1 worm cellular context compared by ENCODE assay signal in the genomic region with DNA sequence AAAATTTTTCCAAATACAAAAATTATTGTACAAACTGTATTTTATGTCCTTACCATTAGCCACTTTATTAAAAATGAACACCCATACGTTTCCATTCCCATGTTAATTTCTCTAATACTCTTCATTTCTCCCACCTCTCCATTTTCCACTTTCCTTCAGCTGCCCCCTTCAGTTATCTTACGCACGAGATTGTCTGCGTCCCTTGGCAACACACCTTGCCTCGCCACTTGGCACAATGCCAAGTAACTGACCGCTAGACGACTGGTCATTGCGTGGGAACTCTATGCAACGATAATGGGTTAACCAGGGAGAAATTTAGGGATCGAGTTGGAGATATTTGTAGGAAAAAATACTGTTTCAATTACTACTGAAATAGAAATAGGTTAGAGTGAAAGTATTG.
TF ChIP-seq lines count a peak whose summit lies in the region.

No protein-coding gene starts in this region.

TF ChIP-seq in whole organism, L1 larva, 84 proteins besides CTCF, POLR2A, EP300 and RAD21 (continued from another document):
- no peak for TF ChIP-seq fos-1 (tag; optimal IDR thresholded peaks at IDR 0.05; lab: Kevin White, UChicago)
- no peak for TF ChIP-seq unc-130 (tag; optimal IDR thresholded peaks at IDR 0.05; lab: Kevin White, UChicago)
- TF ChIP-seq aly-2 (tag; optimal IDR thresholded peaks at IDR 0.05; lab: Kevin White, UChicago) = no peak
- TF ChIP-seq blmp-1 (tag; optimal IDR thresholded peaks at IDR 0.05; lab: Kevin White, UChicago) = peak; percentile 12
- TF ChIP-seq nhr-77 (tag; optimal IDR thresholded peaks at IDR 0.05; lab: Kevin White, UChicago) = no peak
- TF ChIP-seq unc-86 (tag; optimal IDR thresholded peaks at IDR 0.05; lab: Kevin White, UChicago) = peak; percentile 31
- TF ChIP-seq fkh-8 (tag; optimal IDR thresholded peaks at IDR 0.05; lab: Kevin White, UChicago) = peak; percentile 69
- no peak for TF ChIP-seq zag-1 (tag; optimal IDR thresholded peaks at IDR 0.05; lab: Kevin White, UChicago)
- peak in 1 of 2 experiments; percentile 42 for TF ChIP-seq ztf-11 (tag; optimal IDR thresholded peaks at IDR 0.05; lab: Kevin White, UChicago)
- peak; percentile 3 for TF ChIP-seq snu-23 (GFP tag; optimal IDR thresholded peaks at IDR 0.05; lab: Kevin White, UChicago)
- no peak for TF ChIP-seq unc-98 (GFP tag; IDR thresholded peaks at IDR 0.05; lab: Robert Waterston, UW)
- no peak for TF ChIP-seq hlh-4 (tag; optimal IDR thresholded peaks at IDR 0.05; lab: Kevin White, UChicago)
- no peak for TF ChIP-seq mep-1 (tag; optimal IDR thresholded peaks at IDR 0.05; lab: Kevin White, UChicago)
- no peak for TF ChIP-seq skn-1 (tag; optimal IDR thresholded peaks at IDR 0.05; lab: Kevin White, UChicago)
- no peak for TF ChIP-seq mef-2 (tag; optimal IDR thresholded peaks at IDR 0.05; lab: Kevin White, UChicago)
- peak; percentile 12 for TF ChIP-seq swsn-7 (tag; optimal IDR thresholded peaks at IDR 0.05; lab: Kevin White, UChicago)
